Fruit fly (Drosophila melanogaster) whole organism, wandering third instar larva: Measurements from ENCODE around the gene CG43137.

Source experiments
- Rel ChIP-seq, 2 experiments: fragments of 200-800 bp; sonication (Bioruptor generic) in 1 of 2; optimal IDR thresholded peaks; 2 replicates in 1 of 2; 3 replicates in 1 of 2; lab custom pipeline; 2016 to 2019; ENCODE audit warnings: mild to moderate bottlenecking in 2 of 2, missing biosample characterization in 2 of 2, missing genetic modification characterization in 2 of 2, moderate library complexity in 1 of 2
- br ChIP-seq: fragments of 200-800 bp; sonication (Bioruptor generic); optimal IDR thresholded peaks from 2 replicates; lab custom pipeline; 2016; ENCODE audit warnings: missing biosample characterization, missing genetic modification characterization
- dmrt93B ChIP-seq: fragments of 200-800 bp; sonication (Bioruptor generic); optimal IDR thresholded peaks from 2 replicates; lab custom pipeline; 2018; ENCODE audit warnings: missing biosample characterization, mild to moderate bottlenecking, missing genetic modification characterization
- h ChIP-seq: fragments of 200-800 bp; sonication (Bioruptor generic); optimal IDR thresholded peaks from 3 replicates; lab custom pipeline; 2016; ENCODE audit warnings: missing biosample characterization, mild to moderate bottlenecking, missing genetic modification characterization
- lola ChIP-seq: fragments of >200 bp; optimal IDR thresholded peaks from 2 replicates; lab custom pipeline; 2017; ENCODE audit warnings: missing biosample characterization, missing genetic modification characterization
- sv ChIP-seq: fragments of 200-800 bp; sonication (Bioruptor generic); optimal IDR thresholded peaks from 3 replicates; lab custom pipeline; 2016; ENCODE audit warnings: missing biosample characterization, missing genetic modification characterization
- usp ChIP-seq: fragments of >200 bp; optimal IDR thresholded peaks from 2 replicates; lab custom pipeline; 2017; ENCODE audit warnings: missing biosample characterization, missing genetic modification characterization

- TF ChIP-seq usp (GFP tag; lab: Kevin White, UChicago) (no peak), lola (GFP tag; lab: Kevin White, UChicago) (no peak), Rel (GFP tag; optimal IDR thresholded peaks at IDR 0.05; lab: Kevin White, UChicago) (no peak), Rel (tag; optimal IDR thresholded peaks at IDR 0.05; lab: Kevin White, UChicago) (no peak), sv (no peak), h (GFP tag; lab: Kevin White, UChicago) (peak; percentile 18), br (no peak), dmrt93B (GFP tag; lab: Kevin White, UChicago) (no peak)
These were observed 24.0 kb upstream of the CG43137 start for dm6 chrX:5888933-5889332.
